Worm (Caenorhabditis elegans) whole organism, young adult: ENCODE data around the gene F46C3.7.
"Not testable (repeated sequence)": the region's sequence is repeated elsewhere in the genome, so short reads cannot be mapped to it uniquely, and the experiment has no call there.

Source experiments
- B0019.2 ChIP-seq: fragments of 200-800 bp; sonication (Bioruptor generic); conservative IDR thresholded peaks from 2 replicates; pipeline ENCODE4 v1.3.6; 2022; ENCODE audit warnings: missing genetic modification reagents, missing genetic modification characterization, missing compliant biosample characterization
- F10E7.11 ChIP-seq: sonication (generic microtip); optimal IDR thresholded peaks from 2 replicates; lab custom pipeline; 2017; ENCODE audit warnings: mild to moderate bottlenecking, missing genetic modification characterization, moderate library complexity, missing compliant biosample characterization
- F49E8.2 ChIP-seq: sonication (generic microtip); optimal IDR thresholded peaks from 3 replicates; lab custom pipeline; 2017; ENCODE audit warnings: missing genetic modification characterization, mild to moderate bottlenecking, missing compliant biosample characterization, antibody characterized with exemption, moderate library complexity; ENCODE audit not compliant: insufficient read depth
- F52B5.7 ChIP-seq: sonication (generic microtip); optimal IDR thresholded peaks from 2 replicates; lab custom pipeline; 2016; ENCODE audit warnings: mild to moderate bottlenecking, missing genetic modification characterization, missing compliant biosample characterization
- F57A8.1 ChIP-seq: fragments of 200-800 bp; sonication (Bioruptor generic); optimal IDR thresholded peaks from 2 replicates; lab custom pipeline; 2018; ENCODE audit warnings: mild to moderate bottlenecking, missing genetic modification characterization, moderate library complexity, missing compliant biosample characterization
- Y53G8AR.9 ChIP-seq: fragments of 200-800 bp; sonication (Bioruptor generic); conservative IDR thresholded peaks from 2 replicates; pipeline ENCODE4 v1.3.6; 2022; ENCODE audit warnings: missing genetic modification reagents, missing genetic modification characterization, missing compliant biosample characterization
- Y56A3A.18 ChIP-seq: fragments of 200-800 bp; sonication (Bioruptor generic); IDR thresholded peaks from 2 replicates; pipeline ENCODE4 v1.3.6; 2022; ENCODE audit warnings: missing genetic modification reagents, missing genetic modification characterization, missing compliant biosample characterization
- ama-1 ChIP-seq, 3 experiments: fragments of 150-350 bp in 1 of 3; sonication (generic microtip) in 2 of 3; optimal IDR thresholded peaks; 2 replicates each; lab custom pipeline; 2014 to 2018; ENCODE audit warnings: missing biosample characterization in 2 of 3, missing genetic modification characterization in 2 of 3, missing genetic modification reagents in 2 of 3
- atf-7 ChIP-seq: sonication (generic microtip); optimal IDR thresholded peaks from 2 replicates; lab custom pipeline; 2017; ENCODE audit warnings: mild to moderate bottlenecking, missing genetic modification characterization, missing compliant biosample characterization
- attf-6 ChIP-seq: fragments of 200-800 bp; sonication (Bioruptor generic); IDR thresholded peaks from 2 replicates; pipeline ENCODE4 v1.3.6; 2022; ENCODE audit warnings: missing genetic modification reagents, missing genetic modification characterization, missing compliant biosample characterization
- ccch-3 ChIP-seq: fragments of 200-800 bp; sonication (Bioruptor generic); optimal IDR thresholded peaks from 2 replicates; lab custom pipeline; 2018; ENCODE audit warnings: mild to moderate bottlenecking, missing genetic modification characterization, missing compliant biosample characterization
- cebp-2 ChIP-seq: fragments of 200-800 bp; sonication (Bioruptor generic); IDR thresholded peaks from 2 replicates; pipeline ENCODE4 v1.3.6; 2022; ENCODE audit warnings: missing genetic modification characterization, missing compliant biosample characterization
- dox-1 ChIP-seq: fragments of 200-800 bp; sonication (Bioruptor generic); IDR thresholded peaks from 2 replicates; pipeline ENCODE4 v1.3.6; 2022; ENCODE audit warnings: missing genetic modification reagents, missing genetic modification characterization, missing compliant biosample characterization
- fkh-3 ChIP-seq: sonication (generic microtip); optimal IDR thresholded peaks from 2 replicates; lab custom pipeline; 2016; ENCODE audit warnings: mild to moderate bottlenecking, missing genetic modification characterization, missing compliant biosample characterization
- him-1 ChIP-seq: sonication (generic microtip); optimal IDR thresholded peaks from 2 replicates; lab custom pipeline; 2016; ENCODE audit warnings: missing genotype, missing genetic modification reagents, missing genetic modification characterization, missing compliant biosample characterization
- hmg-1.2 ChIP-seq: fragments of 200-800 bp; sonication (Bioruptor generic); IDR thresholded peaks from 2 replicates; pipeline ENCODE4 v1.3.6; 2022; ENCODE audit warnings: missing genetic modification reagents, missing genetic modification characterization, missing compliant biosample characterization
- lag-1 ChIP-seq: fragments of 200-800 bp; sonication (Bioruptor generic); IDR thresholded peaks from 2 replicates; pipeline ENCODE4 v1.3.6; 2022; ENCODE audit warnings: missing genetic modification reagents, missing genetic modification characterization, missing compliant biosample characterization
- let-526 ChIP-seq: fragments of 200-800 bp; sonication (Bioruptor generic); IDR thresholded peaks from 2 replicates; pipeline ENCODE4 v1.3.6; 2022; ENCODE audit warnings: missing genetic modification reagents, missing genetic modification characterization, missing compliant biosample characterization
- let-607 ChIP-seq, 2 experiments: fragments of 200-800 bp in 1 of 2; sonication (Bioruptor generic) in 1 of 2; sonication (generic microtip) in 1 of 2; optimal IDR thresholded peaks; 2 replicates each; lab custom pipeline; 2016 to 2018; ENCODE audit warnings: mild to moderate bottlenecking in 2 of 2, missing compliant biosample characterization in 2 of 2, missing genetic modification characterization in 2 of 2, moderate library complexity in 2 of 2, missing genotype in 1 of 2
- lin-26 ChIP-seq: fragments of 200-800 bp; sonication (Bioruptor generic); IDR thresholded peaks from 2 replicates; pipeline ENCODE4 v1.3.6; 2022; ENCODE audit warnings: missing genetic modification reagents, missing genetic modification characterization, missing compliant biosample characterization
- lin-54 ChIP-seq: fragments of 200-800 bp; sonication (Bioruptor generic); optimal IDR thresholded peaks from 2 replicates; lab custom pipeline; 2018; ENCODE audit warnings: mild to moderate bottlenecking, missing genetic modification characterization, missing compliant biosample characterization
- lsy-27 ChIP-seq: sonication (generic microtip); optimal IDR thresholded peaks from 2 replicates; lab custom pipeline; 2017; ENCODE audit warnings: missing genetic modification characterization, mild to moderate bottlenecking, missing compliant biosample characterization, antibody characterized with exemption, missing genotype, borderline replicate concordance; ENCODE audit not compliant: insufficient read depth
- madf-10 ChIP-seq: sonication (generic microtip); optimal IDR thresholded peaks from 2 replicates; lab custom pipeline; 2016; ENCODE audit warnings: mild to moderate bottlenecking, missing genetic modification characterization, missing compliant biosample characterization
- madf-3 ChIP-seq: fragments of 200-800 bp; sonication (Bioruptor generic); IDR thresholded peaks from 2 replicates; pipeline ENCODE4 v1.3.6; 2022; ENCODE audit warnings: missing genetic modification reagents, missing genetic modification characterization, missing compliant biosample characterization
- madf-6 ChIP-seq: fragments of 200-800 bp; sonication (Bioruptor generic); IDR thresholded peaks from 2 replicates; pipeline ENCODE4 v1.3.6; 2022; ENCODE audit warnings: missing genetic modification reagents, missing genetic modification characterization, missing compliant biosample characterization
- madf-8 ChIP-seq: fragments of 200-800 bp; sonication (Bioruptor generic); conservative IDR thresholded peaks from 2 replicates; pipeline ENCODE4 v1.3.6; 2022; ENCODE audit warnings: missing genetic modification reagents, missing genetic modification characterization, missing compliant biosample characterization
- mes-4 ChIP-seq: sonication (generic microtip); optimal IDR thresholded peaks from 2 replicates; lab custom pipeline; 2016; ENCODE audit warnings: missing genotype, missing genetic modification characterization, missing compliant biosample characterization
- nfya-2 ChIP-seq: fragments of 200-800 bp; sonication (Bioruptor generic); IDR thresholded peaks from 2 replicates; pipeline ENCODE4 v1.3.6; 2022; ENCODE audit warnings: missing genetic modification reagents, missing genetic modification characterization, missing compliant biosample characterization
- nfyb-1 ChIP-seq: fragments of 200-800 bp; sonication (Bioruptor generic); IDR thresholded peaks from 2 replicates; pipeline ENCODE4 v1.3.6; 2022; ENCODE audit warnings: missing genetic modification reagents, missing genetic modification characterization, missing compliant biosample characterization
- nhr-80 ChIP-seq: sonication (generic microtip); optimal IDR thresholded peaks from 2 replicates; lab custom pipeline; 2016; ENCODE audit warnings: missing genetic modification characterization, missing compliant biosample characterization
- nhr-90 ChIP-seq: sonication (generic microtip); optimal IDR thresholded peaks from 2 replicates; lab custom pipeline; 2016; ENCODE audit warnings: missing genotype, mild to moderate bottlenecking, missing genetic modification characterization, missing compliant biosample characterization
- rpc-1 ChIP-seq, 2 experiments: fragments of 150-350 bp in 1 of 2; sonication (generic microtip) in 1 of 2; optimal IDR thresholded peaks; 2 replicates each; lab custom pipeline; 2014 to 2018; ENCODE audit warnings: missing biosample characterization in 1 of 2, missing genetic modification characterization in 1 of 2, missing genetic modification reagents in 1 of 2, missing genotype in 1 of 2
- sdz-38 ChIP-seq: sonication (generic microtip); optimal IDR thresholded peaks from 2 replicates; lab custom pipeline; 2016; ENCODE audit warnings: missing genotype, missing genetic modification characterization, missing compliant biosample characterization
- snpc-1.3 ChIP-seq: sonication (generic microtip); optimal IDR thresholded peaks from 2 replicates; lab custom pipeline; 2017; ENCODE audit warnings: missing genetic modification characterization, mild to moderate bottlenecking, missing compliant biosample characterization, antibody characterized with exemption, moderate library complexity, missing genotype, missing genetic modification reagents; ENCODE audit not compliant: insufficient read depth
- tbp1 ChIP-seq: fragments of 200-800 bp; sonication (Bioruptor generic); optimal IDR thresholded peaks from 2 replicates; lab custom pipeline; 2018; ENCODE audit warnings: mild to moderate bottlenecking, missing genetic modification characterization, missing compliant biosample characterization
- ztf-18 ChIP-seq: sonication (generic microtip); optimal IDR thresholded peaks from 2 replicates; lab custom pipeline; 2016; ENCODE audit warnings: missing genotype, mild to moderate bottlenecking, missing genetic modification characterization, missing compliant biosample characterization
- ztf-6 ChIP-seq: fragments of 200-800 bp; sonication (Bioruptor generic); IDR thresholded peaks from 2 replicates; pipeline ENCODE4 v1.3.6; 2022; ENCODE audit warnings: missing genetic modification reagents, missing genetic modification characterization, missing compliant biosample characterization

The F46C3.7 gene

ce11 chrX:11439740-11440139, at the start of gene F46C3.7:
F46C3.7 (plus strand) TSS chrX:11440040.
- TF ChIP-seq B0019.2 (GFP tag; lab: Robert Waterston, UW); cebp-2 (GFP tag; lab: Robert Waterston, UW); madf-10 (tag; lab: Kevin White, UChicago): not testable (repeated sequence)

ce11 chrX:11392924-11393323, 46.9 kb upstream of the F46C3.7 start, which contains the start of gene prx-12:
prx-12 (plus strand) TSS chrX:11393294.
- no peak for TF ChIP-seq F10E7.11 (tag; lab: Kevin White, UChicago)
- TF ChIP-seq him-1: no peak
- peak; percentile 59 for TF ChIP-seq nhr-80

- TF ChIP-seq attf-6 (no peak), nfyb-1 (GFP tag; lab: Robert Waterston, UW) (no peak), madf-8 (no peak), madf-6 (no peak), him-1 (no peak), F49E8.2 (tag; lab: Kevin White, UChicago) (no peak), nhr-80 (peak; percentile 69), lin-54 (no peak)
Measured at ce11 chrX:11400467-11401184, 39.2 kb upstream of the F46C3.7 start.

- no peak for TF ChIP-seq nhr-90 (tag; lab: Kevin White, UChicago)
- TF ChIP-seq let-526 (GFP tag; lab: Robert Waterston, UW): no peak
- no peak for TF ChIP-seq ccch-3
- no peak for TF ChIP-seq hmg-1.2 (GFP tag; lab: Robert Waterston, UW)
- TF ChIP-seq nfya-2 (GFP tag; lab: Robert Waterston, UW): no peak
- no peak for TF ChIP-seq mes-4
- TF ChIP-seq, all 124 proteins: peak for 0
Measured at ce11 chrX:11405908-11406307, 33.9 kb upstream of the F46C3.7 start, which contains the start of gene slo-2. slo-2 (minus strand) TSS chrX:11405931.

- TF ChIP-seq nhr-80 (peak; percentile 4), Y56A3A.18 (no peak), Y53G8AR.9 (peak; percentile 17; the same call in 1 of the 2 replicates)
Measured at ce11 chrX:11406784-11407183, 33.1 kb upstream of the F46C3.7 start.

- TF ChIP-seq snpc-1.3: no peak
- no peak for TF ChIP-seq F57A8.1 (GFP tag; lab: Kevin White, UChicago)
- TF ChIP-seq rpc-1 (optimal IDR thresholded peaks at IDR 0.05; lab: Kevin White, UChicago): no peak
- no peak for TF ChIP-seq rpc-1 (tag; optimal IDR thresholded peaks at IDR 0.05; lab: Kevin White, UChicago)
- TF ChIP-seq madf-3 (GFP tag; lab: Robert Waterston, UW): no peak
- TF ChIP-seq lsy-27: no peak
- no peak for TF ChIP-seq tbp1 (GFP tag; lab: Kevin White, UChicago)
- no peak for TF ChIP-seq fkh-3 (tag; lab: Kevin White, UChicago)
- 0 out of 2 replicates have a peak, but pooled peaks have one; percentile 13 for TF ChIP-seq dox-1 (GFP tag; lab: Robert Waterston, UW)
- no peak for TF ChIP-seq madf-10 (tag; lab: Kevin White, UChicago)
- TF ChIP-seq lin-26 (GFP tag; lab: Robert Waterston, UW): no peak
- no peak for TF ChIP-seq F52B5.7 (tag; lab: Kevin White, UChicago)
- TF ChIP-seq let-607 (tag; optimal IDR thresholded peaks at IDR 0.05; lab: Kevin White, UChicago): no peak
- peak; percentile 23 for TF ChIP-seq atf-7
- TF ChIP-seq ama-1 (optimal IDR thresholded peaks at IDR 0.05; lab: Kevin White, UChicago): peak; percentile 68
- no peak for TF ChIP-seq ama-1 (GFP tag; optimal IDR thresholded peaks at IDR 0.05; lab: Kevin White, UChicago)
- peak; percentile 30; the same call in 1 of the 2 replicates for TF ChIP-seq nfyb-1 (GFP tag; lab: Robert Waterston, UW)
- peak; percentile 84 for TF ChIP-seq nhr-80
- no peak for TF ChIP-seq ztf-6 (GFP tag; lab: Robert Waterston, UW)
- TF ChIP-seq sdz-38 (tag; lab: Kevin White, UChicago): no peak
- TF ChIP-seq ztf-18 (tag; lab: Kevin White, UChicago): no peak
- no peak for TF ChIP-seq lag-1
Measured at ce11 chrX:11407682-11408335, 32.0 kb upstream of the F46C3.7 start, which contains the start of gene F08B12.4. F08B12.4 (minus strand) TSS chrX:11407732.
